Worm (Caenorhabditis elegans) whole organism, early embryonic: Measurements from ENCODE around the gene H10E21.4.

Experiments used
- B0310.2 ChIP-seq: sonication (generic microtip); optimal IDR thresholded peaks from 2 replicates; lab custom pipeline; 2016; ENCODE audit warnings: mild to moderate bottlenecking, missing genetic modification characterization, missing compliant biosample characterization
- F13C5.2 ChIP-seq: sonication (generic microtip); optimal IDR thresholded peaks from 2 replicates; lab custom pipeline; 2017; ENCODE audit warnings: mild to moderate bottlenecking, missing genetic modification characterization, inconsistent platforms, missing compliant biosample characterization
- ama-1 ChIP-seq: fragments of 150-350 bp; optimal IDR thresholded peaks from 2 replicates; lab custom pipeline; 2014
- ceh-13 ChIP-seq: fragments of 200-800 bp; sonication (Bioruptor generic); optimal IDR thresholded peaks from 2 replicates; lab custom pipeline; 2018; ENCODE audit warnings: mild to moderate bottlenecking, missing genetic modification characterization, missing compliant biosample characterization
- ceh-36 ChIP-seq: sonication (generic microtip); optimal IDR thresholded peaks from 2 replicates; lab custom pipeline; 2016; ENCODE audit warnings: missing genetic modification characterization, inconsistent platforms, missing compliant biosample characterization
- flt-1 ChIP-seq: fragments of 200-800 bp; sonication (Bioruptor generic); IDR thresholded peaks from 2 replicates; pipeline ENCODE4 v1.3.6; 2022; ENCODE audit warnings: missing genetic modification characterization, missing compliant biosample characterization
- hnd-1 ChIP-seq: sonication (generic microtip); optimal IDR thresholded peaks from 2 replicates; lab custom pipeline; 2016; ENCODE audit warnings: missing genetic modification characterization, missing compliant biosample characterization
- pes-1 ChIP-seq: fragments of 200-800 bp; sonication (Bioruptor generic); IDR thresholded peaks from 2 replicates; pipeline ENCODE4 v1.3.6; 2022; ENCODE audit warnings: missing genetic modification reagents, missing genetic modification characterization, missing compliant biosample characterization
- scrt-1 ChIP-seq: fragments of 200-800 bp; sonication (Bioruptor generic); IDR thresholded peaks from 2 replicates; pipeline ENCODE4 v1.3.6; 2022; ENCODE audit warnings: missing genetic modification characterization, missing compliant biosample characterization
- tbx-37 ChIP-seq: fragments of 200-800 bp; sonication (Bioruptor generic); conservative IDR thresholded peaks from 2 replicates; pipeline ENCODE4 v1.3.6; 2022; ENCODE audit warnings: missing genetic modification reagents, missing genetic modification characterization, missing compliant biosample characterization
- tra-4 ChIP-seq: sonication (generic microtip); optimal IDR thresholded peaks from 2 replicates; lab custom pipeline; 2017; ENCODE audit warnings: missing genetic modification characterization, missing compliant biosample characterization

ce11 chrIII:33257-33656 lies 13.8 kb upstream of the H10E21.4 start:
- TF ChIP-seq hnd-1 (tag; lab: Kevin White, UChicago) (no peak), ama-1 (lab: Kevin White, UChicago) (no peak), ceh-36 (tag; lab: Kevin White, UChicago) (no peak), B0310.2 (tag; lab: Kevin White, UChicago) (no peak), F13C5.2 (tag; lab: Kevin White, UChicago) (no peak), flt-1 (no peak), tra-4 (tag; lab: Kevin White, UChicago) (no peak), scrt-1 (no peak), ceh-13 (GFP tag; lab: Kevin White, UChicago) (no peak), pes-1 (GFP tag; lab: Robert Waterston, UW) (no peak), tbx-37 (GFP tag; lab: Robert Waterston, UW) (no peak)
